5 worm cellular contexts compared by ENCODE assay signal in the genomic region with DNA sequence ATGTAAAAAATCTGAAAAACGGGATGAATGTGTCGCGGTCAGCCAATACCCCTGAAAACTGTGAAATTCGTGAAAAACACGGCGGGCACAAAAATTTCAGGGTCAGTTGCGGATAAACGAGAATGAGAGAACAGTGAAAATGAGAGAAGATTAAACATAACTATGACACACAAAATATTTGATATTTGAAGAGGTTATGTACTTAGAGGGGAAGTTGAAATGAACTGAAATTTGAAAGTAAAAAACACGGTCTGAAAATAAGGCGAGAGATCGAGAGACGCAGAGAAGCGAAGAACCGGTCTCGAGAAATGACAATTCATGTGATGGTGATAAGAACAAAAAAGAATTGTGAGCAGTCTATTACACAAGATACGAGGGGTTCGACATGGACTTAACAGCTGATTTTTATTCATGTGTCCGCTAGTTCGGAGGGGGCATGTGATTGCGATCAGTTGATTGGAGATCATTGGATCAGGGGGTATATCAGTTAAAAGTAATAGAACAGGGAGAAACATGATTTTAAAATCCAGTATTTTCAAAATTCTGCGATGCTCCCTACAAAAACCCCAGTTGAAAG.
TF ChIP-seq lines count a peak whose summit lies in the region.

A gene (minus strand): TSS at position 51 of the 577 bp plus-strand sequence.

TF ChIP-seq in whole organism, L1 larva, 84 proteins besides CTCF, POLR2A, EP300 and RAD21:
- TF ChIP-seq unc-130 (tag; optimal IDR thresholded peaks at IDR 0.05; lab: Kevin White, UChicago) = no peak
- TF ChIP-seq nhr-20 (tag; optimal IDR thresholded peaks at IDR 0.05; lab: Kevin White, UChicago) = peak; percentile 30
- no peak for TF ChIP-seq snpc-4 (tag; optimal IDR thresholded peaks at IDR 0.05; lab: Kevin White, UChicago)
- TF ChIP-seq mef-2 (tag; optimal IDR thresholded peaks at IDR 0.05; lab: Kevin White, UChicago) = no peak
- peak in 1 of 3 experiments; percentile 17 for TF ChIP-seq dpl-1 (GFP tag; optimal IDR thresholded peaks at IDR 0.05; lab: Kevin White, UChicago)
- no peak for TF ChIP-seq ceh-90 (tag; optimal IDR thresholded peaks at IDR 0.05; lab: Kevin White, UChicago)
- TF ChIP-seq unc-62 (GFP tag; optimal IDR thresholded peaks at IDR 0.05; lab: Kevin White, UChicago) = no peak
- TF ChIP-seq mdl-1 (tag; optimal IDR thresholded peaks at IDR 0.05; lab: Kevin White, UChicago) = no peak
- peak in 1 of 2 experiments; percentile 61 for TF ChIP-seq lin-35 (GFP tag; optimal IDR thresholded peaks at IDR 0.05; lab: Kevin White, UChicago)
- peak; percentile 22 for TF ChIP-seq elt-2 (tag; optimal IDR thresholded peaks at IDR 0.05; lab: Kevin White, UChicago)
- TF ChIP-seq efl-1 (optimal IDR thresholded peaks at IDR 0.05; lab: Kevin White, UChicago) = no peak
- peak in 1 of 2 experiments; percentile 57 for TF ChIP-seq efl-1 (GFP tag; optimal IDR thresholded peaks at IDR 0.05 in 1 of 2; lab: Kevin White, UChicago)
- no peak for TF ChIP-seq lin-14 (GFP tag; optimal IDR thresholded peaks at IDR 0.05; lab: Kevin White, UChicago)
- no peak for TF ChIP-seq lin-39 (tag; optimal IDR thresholded peaks at IDR 0.05; lab: Kevin White, UChicago)
- no peak for TF ChIP-seq hpl-2 (GFP tag; optimal IDR thresholded peaks at IDR 0.05; lab: Kevin White, UChicago)

TF ChIP-seq in whole organism, L2 larva, 48 proteins besides CTCF, POLR2A, EP300 and RAD21:
- TF ChIP-seq ceh-82 (tag; optimal IDR thresholded peaks at IDR 0.05; lab: Kevin White, UChicago) (no peak), nhr-23 (tag; optimal IDR thresholded peaks at IDR 0.05; lab: Kevin White, UChicago) (no peak), sma-9 (GFP tag; optimal IDR thresholded peaks at IDR 0.05; lab: Kevin White, UChicago) (peak; percentile 61), sma-9 (tag; optimal IDR thresholded peaks at IDR 0.05; lab: Kevin White, UChicago) (no peak), ceh-16 (tag; optimal IDR thresholded peaks at IDR 0.05; lab: Kevin White, UChicago) (no peak), mdl-1 (tag; optimal IDR thresholded peaks at IDR 0.05; lab: Kevin White, UChicago) (no peak), nhr-129 (tag; optimal IDR thresholded peaks at IDR 0.05; lab: Kevin White, UChicago) (peak; percentile 34), nhr-12 (tag; optimal IDR thresholded peaks at IDR 0.05; lab: Kevin White, UChicago) (no peak), skn-1 (tag; optimal IDR thresholded peaks at IDR 0.05; lab: Kevin White, UChicago) (peak; percentile 10), fos-1 (tag; optimal IDR thresholded peaks at IDR 0.05; lab: Kevin White, UChicago) (peak; percentile 48), aly-2 (tag; optimal IDR thresholded peaks at IDR 0.05; lab: Kevin White, UChicago) (no peak)

TF ChIP-seq in whole organism, L3 larva, 47 proteins besides CTCF, POLR2A, EP300 and RAD21:
- TF ChIP-seq nhr-237 (tag; optimal IDR thresholded peaks at IDR 0.05; lab: Kevin White, UChicago) (no peak), skn-1 (tag; optimal IDR thresholded peaks at IDR 0.05; lab: Kevin White, UChicago) (no peak), elt-2 (tag; optimal IDR thresholded peaks at IDR 0.05; lab: Kevin White, UChicago) (peak; percentile 66), eor-1 (tag; optimal IDR thresholded peaks at IDR 0.05; lab: Kevin White, UChicago) (no peak), elt-1 (tag; optimal IDR thresholded peaks at IDR 0.05; lab: Kevin White, UChicago) (no peak), nhr-43 (tag; optimal IDR thresholded peaks at IDR 0.05; lab: Kevin White, UChicago; ENCODE audit: poor library complexity, severe bottlenecking) (peak; percentile 7)
TF ChIP-seq in whole organism, L3 larva: peak in this region for 2.

TF ChIP-seq in whole organism, L4 larva, 104 proteins besides CTCF, POLR2A, EP300 and RAD21 (continues in another document):
- TF ChIP-seq mep-1 (tag; optimal IDR thresholded peaks at IDR 0.05; lab: Kevin White, UChicago) (peak; percentile 15), F44E2.7 (GFP tag; IDR thresholded peaks at IDR 0.05; lab: Robert Waterston, UW) (no peak), unc-130 (GFP tag; optimal IDR thresholded peaks at IDR 0.05; lab: Kevin White, UChicago) (no peak), dmd-8 (GFP tag; IDR thresholded peaks at IDR 0.05; lab: Robert Waterston, UW) (no peak), Y105C5A.15 (GFP tag; IDR thresholded peaks at IDR 0.05; lab: Robert Waterston, UW) (no peak), nhr-77 (tag; optimal IDR thresholded peaks at IDR 0.05; lab: Kevin White, UChicago) (peak; percentile 48), tag-97 (GFP tag; IDR thresholded peaks at IDR 0.05; lab: Robert Waterston, UW) (no peak), unc-62 (GFP tag; optimal IDR thresholded peaks at IDR 0.05 in 1 of 2; lab: Kevin White, UChicago) (peak in 1 of 2 experiments; percentile 40), unc-62 (tag; optimal IDR thresholded peaks at IDR 0.05; lab: Kevin White, UChicago) (no peak), hlh-30 (tag; optimal IDR thresholded peaks at IDR 0.05; lab: Kevin White, UChicago; ENCODE audit: insufficient read depth) (peak; percentile 93), nhr-102 (tag; optimal IDR thresholded peaks at IDR 0.05; lab: Kevin White, UChicago) (peak; percentile 9), lin-29 (GFP tag; IDR thresholded peaks at IDR 0.05; lab: Robert Waterston, UW) (no peak), dve-1 (tag; optimal IDR thresholded peaks at IDR 0.05; lab: Kevin White, UChicago; ENCODE audit: insufficient read depth) (peak; percentile 68), skn-1 (tag; optimal IDR thresholded peaks at IDR 0.05; lab: Kevin White, UChicago) (no peak), zfp-3 (GFP tag; conservative IDR thresholded peaks at IDR 0.05; lab: Robert Waterston, UW) (no peak), mdl-1 (tag; optimal IDR thresholded peaks at IDR 0.05; lab: Kevin White, UChicago) (peak in 1 of 2 experiments; percentile 13), spr-3 (GFP tag; optimal IDR thresholded peaks at IDR 0.05; lab: Kevin White, UChicago) (no peak), aly-2 (tag; optimal IDR thresholded peaks at IDR 0.05; lab: Kevin White, UChicago) (no peak), aha-1 (tag; lab: Kevin White, UChicago) (peak; percentile 53), dmd-6 (GFP tag; IDR thresholded peaks at IDR 0.05; lab: Robert Waterston, UW) (peak; percentile 82), nhr-48 (tag; optimal IDR thresholded peaks at IDR 0.05; lab: Kevin White, UChicago) (peak; percentile 57), nhr-25 (tag; optimal IDR thresholded peaks at IDR 0.05; lab: Kevin White, UChicago; ENCODE audit: borderline replicate concordance, insufficient read depth) (no peak), ctbp-1 (GFP tag; IDR thresholded peaks at IDR 0.05; lab: Robert Waterston, UW) (no peak), nhr-111 (GFP tag; optimal IDR thresholded peaks at IDR 0.05; lab: Kevin White, UChicago) (no peak), ama-1 (optimal IDR thresholded peaks at IDR 0.05; lab: Kevin White, UChicago) (no peak), php-3 (GFP tag; IDR thresholded peaks at IDR 0.05; lab: Robert Waterston, UW) (0 out of 2 replicates have a peak, but pooled peaks have one; percentile 25), hlh-11 (tag; optimal IDR thresholded peaks at IDR 0.05; lab: Kevin White, UChicago) (peak; percentile 87)

TF ChIP-seq in whole organism, young adult, 124 proteins besides CTCF, POLR2A, EP300 and RAD21:
- no peak for TF ChIP-seq B0035.1 (tag; optimal IDR thresholded peaks at IDR 0.05; lab: Kevin White, UChicago)
- no peak for TF ChIP-seq rec-8 (tag; optimal IDR thresholded peaks at IDR 0.05; lab: Kevin White, UChicago)
- TF ChIP-seq dox-1 (GFP tag; IDR thresholded peaks at IDR 0.05; lab: Robert Waterston, UW) = 0 out of 2 replicates have a peak, but pooled peaks have one; percentile 27
- no peak for TF ChIP-seq cebp-1 (GFP tag; IDR thresholded peaks at IDR 0.05; lab: Robert Waterston, UW)
- peak; percentile 55 for TF ChIP-seq cebp-1 (tag; optimal IDR thresholded peaks at IDR 0.05; lab: Kevin White, UChicago)
- peak; percentile 51 for TF ChIP-seq attf-5 (GFP tag; optimal IDR thresholded peaks at IDR 0.05; lab: Kevin White, UChicago)
- no peak for TF ChIP-seq gei-17 (GFP tag; optimal IDR thresholded peaks at IDR 0.05; lab: Kevin White, UChicago)
- TF ChIP-seq B0336.3 (GFP tag; IDR thresholded peaks at IDR 0.05; lab: Robert Waterston, UW) = 0 out of 2 replicates have a peak, but pooled peaks have one; percentile 19
- TF ChIP-seq mcd-1 (GFP tag; IDR thresholded peaks at IDR 0.05; lab: Robert Waterston, UW) = peak; percentile 23; the same call in 1 of the 2 replicates
- peak; percentile 73 for TF ChIP-seq nhr-80 (tag; optimal IDR thresholded peaks at IDR 0.05; lab: Kevin White, UChicago)
